Worm (Caenorhabditis elegans): ENCODE results near the gene dyf-19.

dyf-19 gene

DNA sequence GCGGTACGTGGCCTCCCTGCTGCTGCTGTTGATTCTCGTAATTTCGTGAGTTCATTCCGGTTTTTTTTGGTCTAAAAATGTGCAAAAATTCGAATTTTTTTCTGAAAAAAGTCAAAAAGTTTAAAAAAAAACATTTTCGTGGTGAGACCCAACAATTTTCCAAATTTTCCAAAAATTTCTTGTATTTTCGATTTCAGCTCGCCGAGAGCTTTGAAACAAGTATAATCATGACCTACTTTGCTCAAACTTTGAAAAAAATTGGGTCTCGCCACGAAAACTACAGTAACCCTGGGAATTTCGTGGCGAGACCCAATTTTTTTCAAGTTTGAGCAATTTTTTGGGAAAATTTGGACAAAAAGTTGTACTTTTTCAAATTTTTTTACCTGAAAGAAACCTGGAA, 16.0 kb downstream of the dyf-19 start, which contains the start of gene Y43F8C.6:
Y43F8C.6 (minus strand) TSS at position 101 of the 400 bp plus-strand sequence.
- TF ChIP-seq syd-9 (tag; optimal IDR thresholded peaks at IDR 0.05) (no peak), ceh-30 (tag; optimal IDR thresholded peaks at IDR 0.05) (no peak), ahr-1 (tag; optimal IDR thresholded peaks at IDR 0.05) (no peak), ceh-34 (tag; optimal IDR thresholded peaks at IDR 0.05) (no peak), ets-4 (tag; optimal IDR thresholded peaks at IDR 0.05) (no peak), nfya-1 (tag; optimal IDR thresholded peaks at IDR 0.05) (no peak), dmd-4 (tag; optimal IDR thresholded peaks at IDR 0.05; ENCODE audit: borderline replicate concordance) (no peak), tbx-2 (tag; optimal IDR thresholded peaks at IDR 0.05) (no peak), ceh-9 (tag; optimal IDR thresholded peaks at IDR 0.05) (no peak), unc-55 (GFP tag; optimal IDR thresholded peaks at IDR 0.05) (no peak), ceh-31 (tag; optimal IDR thresholded peaks at IDR 0.05) (no peak), nhr-232 (tag; optimal IDR thresholded peaks at IDR 0.05) (no peak), ceh-18 (tag; optimal IDR thresholded peaks at IDR 0.05) (no peak), unc-3 (GFP tag; conservative IDR thresholded peaks at IDR 0.05) (no peak), unc-3 (tag; optimal IDR thresholded peaks at IDR 0.05) (no peak), fax-1 (tag; optimal IDR thresholded peaks at IDR 0.05) (no peak), lim-6 (tag; optimal IDR thresholded peaks at IDR 0.05) (no peak), ama-1 (optimal IDR thresholded peaks at IDR 0.05) (no peak), K02D7.2 (tag; optimal IDR thresholded peaks at IDR 0.05) (no peak)

DNA sequence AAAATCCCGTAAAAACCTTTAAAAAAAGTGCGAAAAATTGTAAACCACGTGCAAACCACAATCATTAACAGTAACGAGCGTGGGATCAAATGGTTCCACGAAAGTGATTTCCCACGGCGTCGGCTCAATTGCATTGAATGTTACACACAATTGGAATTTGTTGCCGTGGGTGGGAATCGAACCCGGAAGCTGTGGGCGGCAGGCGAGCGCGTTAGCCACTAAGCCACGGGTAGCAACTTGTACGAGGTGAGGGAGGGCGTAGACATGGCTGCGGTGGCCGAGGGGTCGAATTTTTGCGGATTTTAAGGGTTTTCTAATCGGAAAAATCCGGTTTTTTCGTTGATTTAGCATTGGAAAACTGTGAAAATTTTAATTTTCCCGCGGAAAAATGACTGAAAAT, 18.2 kb downstream of the dyf-19 start:
- TF ChIP-seq nfya-1 (tag; optimal IDR thresholded peaks at IDR 0.05) = peak; percentile 89
- TF ChIP-seq hlh-15 (tag; optimal IDR thresholded peaks at IDR 0.05) = peak; percentile 94
- peak; percentile 98 for TF ChIP-seq ceh-18 (tag; optimal IDR thresholded peaks at IDR 0.05)
- peak; percentile 95 for TF ChIP-seq fax-1 (tag; optimal IDR thresholded peaks at IDR 0.05)
- no peak for TF ChIP-seq ama-1 (optimal IDR thresholded peaks at IDR 0.05)
- peak; percentile 96 for TF ChIP-seq ceh-48 (tag; optimal IDR thresholded peaks at IDR 0.05)
- peak; percentile 93 for TF ChIP-seq mec-3 (tag; optimal IDR thresholded peaks at IDR 0.05; ENCODE audit: borderline replicate concordance)
- TF ChIP-seq ceh-45 (GFP tag; IDR thresholded peaks at IDR 0.05) = peak; percentile 97
- TF ChIP-seq unc-86 (tag; optimal IDR thresholded peaks at IDR 0.05) = peak; percentile 98
- peak; percentile 97 for TF ChIP-seq ceh-14 (tag; optimal IDR thresholded peaks at IDR 0.05)
- peak; percentile 99 for TF ChIP-seq elt-2 (tag; optimal IDR thresholded peaks at IDR 0.05)
- peak; percentile 88 for TF ChIP-seq ets-4 (tag; optimal IDR thresholded peaks at IDR 0.05)
- peak; percentile 99 for TF ChIP-seq hlh-6 (tag; optimal IDR thresholded peaks at IDR 0.05)
- peak; percentile 96 for TF ChIP-seq Y22D7AL.16 (tag; optimal IDR thresholded peaks at IDR 0.05)
- peak; percentile 89 for TF ChIP-seq ceh-22 (tag; optimal IDR thresholded peaks at IDR 0.05)
- TF ChIP-seq sox-2 (GFP tag; IDR thresholded peaks at IDR 0.05) = peak; percentile 96
- TF ChIP-seq hlh-8 (tag; optimal IDR thresholded peaks at IDR 0.05) = peak; percentile 94
- TF ChIP-seq hlh-13 (GFP tag; optimal IDR thresholded peaks at IDR 0.05) = peak; percentile 97
- peak; percentile 82 for TF ChIP-seq fkh-10 (GFP tag; optimal IDR thresholded peaks at IDR 0.05)
- TF ChIP-seq ceh-24 (tag; optimal IDR thresholded peaks at IDR 0.05) = peak; percentile 93
- peak; percentile 95 for TF ChIP-seq lin-11 (tag; optimal IDR thresholded peaks at IDR 0.05)
- peak; percentile 98 for TF ChIP-seq K02D7.2 (tag; optimal IDR thresholded peaks at IDR 0.05)
- no peak for TF ChIP-seq pha-4 (tag; optimal IDR thresholded peaks at IDR 0.05)
- TF ChIP-seq ttx-3 (tag; optimal IDR thresholded peaks at IDR 0.05) = peak; percentile 97
- TF ChIP-seq sdc-2 (tag; optimal IDR thresholded peaks at IDR 0.05) = peak; percentile 91
- TF ChIP-seq pros-1 (tag; optimal IDR thresholded peaks at IDR 0.05) = peak; percentile 21
- peak; percentile 99 for TF ChIP-seq pha-2 (tag; optimal IDR thresholded peaks at IDR 0.05)
- TF ChIP-seq zip-5 (tag; optimal IDR thresholded peaks at IDR 0.05) = peak; percentile 86
- TF ChIP-seq gmeb-2 (tag; optimal IDR thresholded peaks at IDR 0.05) = peak; percentile 95
- peak; percentile 98 for TF ChIP-seq eyg-1 (tag; optimal IDR thresholded peaks at IDR 0.05)
- TF ChIP-seq C08G9.2 (tag; optimal IDR thresholded peaks at IDR 0.05) = peak; percentile 91
- TF ChIP-seq ztf-16 (tag; optimal IDR thresholded peaks at IDR 0.05) = peak; percentile 99
- TF ChIP-seq ahr-1 (tag; optimal IDR thresholded peaks at IDR 0.05) = peak; percentile 93
- TF ChIP-seq C38D4.7 (GFP tag; optimal IDR thresholded peaks at IDR 0.05) = peak; percentile 96
- peak; percentile 92 for TF ChIP-seq ceh-31 (tag; optimal IDR thresholded peaks at IDR 0.05)
- TF ChIP-seq ceh-2 (tag; optimal IDR thresholded peaks at IDR 0.05) = peak; percentile 96
- peak; percentile 99 for TF ChIP-seq pag-3 (tag; optimal IDR thresholded peaks at IDR 0.05; ENCODE audit: borderline replicate concordance)
- peak; percentile 96 for TF ChIP-seq ceh-30 (tag; optimal IDR thresholded peaks at IDR 0.05)
- peak; percentile 99 for TF ChIP-seq syd-9 (tag; optimal IDR thresholded peaks at IDR 0.05)
- peak; percentile 98 for TF ChIP-seq sox-4 (tag; optimal IDR thresholded peaks at IDR 0.05)
- TF ChIP-seq F13H6.1 (tag; optimal IDR thresholded peaks at IDR 0.05) = peak; percentile 95
- peak; percentile 90 for TF ChIP-seq unc-3 (GFP tag; conservative IDR thresholded peaks at IDR 0.05)
- peak; percentile 97 for TF ChIP-seq unc-3 (tag; optimal IDR thresholded peaks at IDR 0.05)

Measured in whole organism, late embryonic.